Fruit fly (Drosophila melanogaster) whole organism, adult: ENCODE data around the gene M6.

ENCODE experiments used
- CG33017 ChIP-seq: fragments of 200-800 bp; sonication (Bioruptor generic); optimal IDR thresholded peaks from 2 replicates; lab custom pipeline; 2018; ENCODE audit warnings: missing biosample characterization, mild to moderate bottlenecking, missing genetic modification characterization, moderate library complexity
- CG7045 ChIP-seq: fragments of 200-800 bp; sonication (Bioruptor generic); optimal IDR thresholded peaks from 2 replicates; lab custom pipeline; 2017; ENCODE audit warnings: missing biosample characterization, mild to moderate bottlenecking, missing genetic modification characterization
- CG7101 ChIP-seq: fragments of 200-800 bp; sonication (Bioruptor generic); optimal IDR thresholded peaks from 2 replicates; lab custom pipeline; 2018; ENCODE audit warnings: missing biosample characterization, mild to moderate bottlenecking, missing genetic modification characterization, moderate library complexity
- Hr96 ChIP-seq: fragments of 200-800 bp; sonication (Bioruptor generic); optimal IDR thresholded peaks from 2 replicates; lab custom pipeline; 2016; ENCODE audit warnings: missing biosample characterization, missing genetic modification characterization
- bab1 ChIP-seq: fragments of 200-800 bp; sonication (Bioruptor generic); optimal IDR thresholded peaks from 3 replicates; lab custom pipeline; 2019; ENCODE audit warnings: missing biosample characterization, mild to moderate bottlenecking, missing genetic modification characterization, moderate library complexity
- cnc ChIP-seq, 2 experiments: fragments of >200 bp; optimal IDR thresholded peaks; 2 replicates each; lab custom pipeline; 2017
- kay ChIP-seq: fragments of 200-800 bp; sonication (Bioruptor generic); peaks from one replicate; lab custom pipeline; 2016; ENCODE audit warnings: missing biosample characterization, missing genetic modification characterization, borderline replicate concordance
- ovo ChIP-seq: fragments of 200-800 bp; sonication (Bioruptor generic); optimal IDR thresholded peaks from 2 replicates; lab custom pipeline; 2016; ENCODE audit warnings: missing biosample characterization, missing genetic modification characterization

DNA sequence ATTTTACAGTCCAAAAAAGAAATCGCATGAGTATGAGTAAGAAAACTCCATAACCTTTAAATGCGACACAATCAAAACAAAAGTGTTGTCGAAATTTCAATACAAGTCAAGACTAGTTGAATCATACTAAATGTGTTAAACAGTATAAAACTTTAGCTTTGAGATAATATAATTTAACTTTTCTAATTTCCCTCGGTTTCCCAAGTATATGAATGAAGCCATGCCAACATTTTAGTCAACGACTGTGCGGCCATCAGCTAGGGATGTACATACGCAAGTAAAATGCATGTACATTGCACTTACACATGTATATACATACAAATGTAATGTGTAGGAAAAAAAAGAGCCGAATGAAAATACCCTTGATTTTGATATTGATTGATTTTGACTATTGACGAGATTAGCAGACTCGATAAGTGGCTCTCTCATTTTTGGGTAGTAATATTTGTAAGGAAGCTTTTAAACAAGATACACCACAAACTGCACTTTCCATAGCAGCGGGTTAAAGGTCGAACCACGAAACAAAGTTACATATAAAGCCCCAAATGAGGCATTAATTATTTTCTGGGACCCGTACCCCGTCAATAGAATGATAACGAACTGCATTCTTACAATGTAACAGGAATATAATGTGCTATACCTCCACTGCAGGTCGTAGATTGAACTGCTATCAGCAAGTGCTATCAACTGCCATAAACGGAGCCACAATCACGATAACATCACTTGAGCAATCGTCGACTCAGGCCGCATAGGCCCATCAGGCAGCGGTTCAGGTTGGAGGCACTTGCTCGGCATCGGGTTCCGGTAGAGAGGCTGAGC lies 16.6 kb downstream of the M6 start:
- TF ChIP-seq Hr96 (no peak), cnc (optimal IDR thresholded peaks at IDR 0.05; lab: Kevin White, UChicago) (no peak), ovo (no peak), CG7045 (GFP tag; lab: Kevin White, UChicago) (peak; percentile 24), CG33017 (tag; lab: Kevin White, UChicago) (no peak), bab1 (GFP tag; lab: Kevin White, UChicago) (peak; percentile 4), CG7101 (peak; percentile 42), kay (GFP tag; lab: Kevin White, UChicago) (no peak)
